Worm (Caenorhabditis elegans) whole organism, L4 larva: ENCODE results near the gene Y75B12B.13.

Source experiments
- ama-1 ChIP-seq: fragments of 150-350 bp; optimal IDR thresholded peaks from 2 replicates; lab custom pipeline; 2014; ENCODE audit warnings: inconsistent platforms, mixed read lengths
- ces-1 ChIP-seq: fragments of 150-350 bp; sonication (generic microtip); optimal IDR thresholded peaks from 4 replicates; lab custom pipeline; 2014; ENCODE audit warnings: missing biosample characterization, missing genetic modification reagents, missing genetic modification characterization
- fkh-10 ChIP-seq: fragments of 150-350 bp; optimal IDR thresholded peaks from 2 replicates; lab custom pipeline; 2014; ENCODE audit warnings: missing biosample characterization, missing genetic modification reagents, missing genetic modification characterization
- fos-1 ChIP-seq: fragments of 150-350 bp; optimal IDR thresholded peaks from 2 replicates; lab custom pipeline; 2014; ENCODE audit warnings: missing biosample characterization, missing genetic modification characterization
- lin-39 ChIP-seq: fragments of 150-350 bp; optimal IDR thresholded peaks from 2 replicates; lab custom pipeline; 2014; ENCODE audit warnings: missing biosample characterization, missing genetic modification reagents, missing genetic modification characterization
- lir-3 ChIP-seq: sonication (generic microtip); optimal IDR thresholded peaks from 2 replicates; lab custom pipeline; 2016; ENCODE audit warnings: mild to moderate bottlenecking, missing genetic modification characterization, missing compliant biosample characterization
- lsy-2 ChIP-seq, 2 experiments: fragments of 150-350 bp in 1 of 2; sonication (generic microtip) in 1 of 2; optimal IDR thresholded peaks; 2 replicates each; lab custom pipeline; 2014 to 2017; ENCODE audit warnings: missing biosample characterization in 2 of 2, missing genetic modification characterization in 2 of 2
- nhr-237 ChIP-seq: sonication (generic microtip); optimal IDR thresholded peaks from 2 replicates; lab custom pipeline; 2017; ENCODE audit warnings: missing biosample characterization, missing genetic modification characterization
- nhr-28 ChIP-seq: fragments of 150-350 bp; optimal IDR thresholded peaks from 2 replicates; lab custom pipeline; 2014; ENCODE audit warnings: missing biosample characterization, missing genetic modification characterization
- nhr-76 ChIP-seq: fragments of 150-350 bp; optimal IDR thresholded peaks from 2 replicates; lab custom pipeline; 2014; ENCODE audit warnings: missing biosample characterization, missing genetic modification characterization
- pqm-1 ChIP-seq: sonication (generic microtip); optimal IDR thresholded peaks from 2 replicates; lab custom pipeline; 2017; ENCODE audit warnings: missing biosample characterization, missing genetic modification characterization
- spr-3 ChIP-seq: fragments of 200-800 bp; sonication (Bioruptor generic); optimal IDR thresholded peaks from 2 replicates; lab custom pipeline; 2018; ENCODE audit warnings: mild to moderate bottlenecking, missing genetic modification characterization, missing compliant biosample characterization
- unc-62 ChIP-seq, 3 experiments: fragments of 150-350 bp in 1 of 3; sonication (generic microtip); optimal IDR thresholded peaks in 2 of 3; peaks in 1 of 3; 1 replicate in 1 of 3; 2 replicates in 2 of 3; lab custom pipeline; 2014 to 2017; ENCODE audit warnings: missing biosample characterization in 3 of 3, missing genetic modification characterization in 3 of 3, missing genetic modification reagents in 3 of 3, missing genotype in 1 of 3

DNA sequence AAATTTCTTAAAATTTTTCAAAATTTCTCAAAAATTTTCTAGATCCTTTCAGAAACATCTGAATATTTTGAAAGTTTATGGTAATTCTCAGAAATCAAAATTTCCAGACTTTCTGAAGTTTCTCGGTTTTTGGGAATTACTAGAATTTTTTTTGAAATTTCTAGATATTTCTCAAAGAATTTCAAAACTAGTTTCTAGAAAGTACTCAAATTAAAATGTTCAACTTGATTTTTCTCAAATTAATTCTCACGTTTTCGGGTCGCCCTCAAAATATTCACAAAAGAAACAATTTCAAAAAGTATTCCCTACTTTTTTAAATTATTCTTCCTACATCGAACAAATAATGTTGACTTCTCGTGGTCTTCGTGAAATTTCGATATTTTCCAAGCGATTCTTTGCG lies 14.1 kb downstream of the Y75B12B.13 start, which contains the start of gene T09F5.10:
- no peak for TF ChIP-seq lir-3 (tag; lab: Kevin White, UChicago)
- no peak for TF ChIP-seq fos-1
- no peak for TF ChIP-seq ces-1
- no peak for TF ChIP-seq nhr-76
- TF ChIP-seq lin-39 (tag; lab: Kevin White, UChicago), result no peak
- TF ChIP-seq ama-1 (lab: Kevin White, UChicago), result no peak
- TF ChIP-seq nhr-28 (tag; lab: Kevin White, UChicago), result no peak
- no peak for TF ChIP-seq spr-3 (GFP tag; lab: Kevin White, UChicago)
- TF ChIP-seq lsy-2 (tag; optimal IDR thresholded peaks at IDR 0.05; lab: Kevin White, UChicago), result no peak
- no peak for TF ChIP-seq fkh-10
- no peak for TF ChIP-seq pqm-1 (tag; lab: Kevin White, UChicago)
- no peak for TF ChIP-seq unc-62 (GFP tag; optimal IDR thresholded peaks at IDR 0.05 in 1 of 2; lab: Kevin White, UChicago)
- no peak for TF ChIP-seq unc-62 (tag; optimal IDR thresholded peaks at IDR 0.05; lab: Kevin White, UChicago)
- no peak for TF ChIP-seq nhr-237
